Fruit fly (Drosophila melanogaster) whole organism, adult: ENCODE results near the gene CG13053.

Experiments
- CG14711 ChIP-seq: fragments of 200-800 bp; sonication (Bioruptor generic); optimal IDR thresholded peaks from 2 replicates; lab custom pipeline; 2018; ENCODE audit warnings: missing biosample characterization, mild to moderate bottlenecking, missing genetic modification characterization, moderate library complexity
- CG7045 ChIP-seq: fragments of 200-800 bp; sonication (Bioruptor generic); optimal IDR thresholded peaks from 2 replicates; lab custom pipeline; 2017; ENCODE audit warnings: missing biosample characterization, mild to moderate bottlenecking, missing genetic modification characterization
- Mnt ChIP-seq: fragments of 200-800 bp; sonication (Bioruptor generic); optimal IDR thresholded peaks from 2 replicates; lab custom pipeline; 2016; ENCODE audit warnings: missing biosample characterization, mild to moderate bottlenecking, missing genetic modification characterization
- cic ChIP-seq: fragments of 200-800 bp; sonication (Bioruptor generic); optimal IDR thresholded peaks from 2 replicates; lab custom pipeline; 2017; ENCODE audit warnings: missing biosample characterization, mild to moderate bottlenecking, missing genetic modification characterization, moderate library complexity
- cnc ChIP-seq, 2 experiments: fragments of >200 bp; optimal IDR thresholded peaks; 2 replicates each; lab custom pipeline; 2017
- tj ChIP-seq: fragments of 200-800 bp; sonication (Bioruptor generic); optimal IDR thresholded peaks from 3 replicates; lab custom pipeline; 2017; ENCODE audit warnings: missing biosample characterization, mild to moderate bottlenecking, missing genetic modification characterization, moderate library complexity

dm6 chr3L:16277135-16277534 lies 17.6 kb upstream of the CG13053 start, which contains the start of gene CG13065:
- no peak for TF ChIP-seq Mnt (GFP tag; lab: Kevin White, UChicago)
- no peak for TF ChIP-seq CG7045 (GFP tag; lab: Kevin White, UChicago)
- no peak for TF ChIP-seq tj
- TF ChIP-seq cnc (optimal IDR thresholded peaks at IDR 0.05; lab: Kevin White, UChicago), result no peak
- TF ChIP-seq cic (GFP tag; lab: Kevin White, UChicago), result no peak
- TF ChIP-seq CG14711 (tag; lab: Kevin White, UChicago), result no peak
